Worm (Caenorhabditis elegans) whole organism, L4 larva: Measurements from ENCODE around the gene K11D12.14.

Experiments
- D1046.2 ChIP-seq: fragments of 200-800 bp; sonication (Bioruptor generic); IDR thresholded peaks from 2 replicates; pipeline ENCODE4 v1.3.6; 2022; ENCODE audit warnings: missing genetic modification characterization, missing compliant biosample characterization
- T20F7.1 ChIP-seq: fragments of 200-800 bp; sonication (Bioruptor generic); optimal IDR thresholded peaks from 2 replicates; lab custom pipeline; 2018; ENCODE audit warnings: mild to moderate bottlenecking, missing genetic modification characterization, missing compliant biosample characterization
- Y105C5A.15 ChIP-seq: fragments of 200-800 bp; sonication (Bioruptor generic); IDR thresholded peaks from 2 replicates; pipeline ENCODE4 v1.3.6; 2022; ENCODE audit warnings: missing genetic modification characterization, missing compliant biosample characterization
- Y48G9A.11 ChIP-seq: fragments of 200-800 bp; sonication (Bioruptor generic); IDR thresholded peaks from 2 replicates; pipeline ENCODE4 v1.3.6; 2022; ENCODE audit warnings: missing genetic modification reagents, missing genetic modification characterization, missing compliant biosample characterization
- Y5F2A.4 ChIP-seq: fragments of 200-800 bp; sonication (Bioruptor generic); optimal IDR thresholded peaks from 2 replicates; lab custom pipeline; 2018; ENCODE audit warnings: mild to moderate bottlenecking, missing genetic modification characterization, missing compliant biosample characterization
- attf-4 ChIP-seq: sonication (generic microtip); optimal IDR thresholded peaks from 3 replicates; lab custom pipeline; 2017; ENCODE audit warnings: missing biosample characterization, missing genetic modification characterization
- ces-1 ChIP-seq: fragments of 150-350 bp; sonication (generic microtip); optimal IDR thresholded peaks from 4 replicates; lab custom pipeline; 2014; ENCODE audit warnings: missing biosample characterization, missing genetic modification reagents, missing genetic modification characterization
- cey-2 ChIP-seq: sonication (generic microtip); optimal IDR thresholded peaks from 3 replicates; lab custom pipeline; 2017; ENCODE audit warnings: missing genetic modification characterization, mild to moderate bottlenecking, missing compliant biosample characterization, antibody characterized with exemption, borderline replicate concordance; ENCODE audit not compliant: insufficient read depth
- daf-12 ChIP-seq: fragments of 150-350 bp; optimal IDR thresholded peaks from 2 replicates; lab custom pipeline; 2014; ENCODE audit warnings: missing biosample characterization, missing genetic modification reagents, missing genetic modification characterization
- daf-16 ChIP-seq, 3 experiments: sonication (generic microtip); optimal IDR thresholded peaks; 2 replicates each; lab custom pipeline; 2016 to 2017; ENCODE audit warnings: missing genetic modification characterization in 3 of 3, missing genetic modification reagents in 3 of 3, mild to moderate bottlenecking in 2 of 3, missing compliant biosample characterization in 2 of 3, missing biosample characterization in 1 of 3, moderate library complexity in 1 of 3
- daf-8 ChIP-seq: fragments of 200-800 bp; sonication (Bioruptor generic); IDR thresholded peaks from 2 replicates; pipeline ENCODE4 v1.3.6; 2022; ENCODE audit warnings: missing genetic modification characterization, missing compliant biosample characterization
- dmd-6 ChIP-seq: fragments of 200-800 bp; sonication (Bioruptor generic); IDR thresholded peaks from 2 replicates; pipeline ENCODE4 v1.3.6; 2022; ENCODE audit warnings: missing genetic modification reagents, missing genetic modification characterization, missing compliant biosample characterization
- dmd-9 ChIP-seq: fragments of 200-800 bp; sonication (Bioruptor generic); IDR thresholded peaks from 2 replicates; pipeline ENCODE4 v1.3.6; 2022; ENCODE audit warnings: missing genetic modification reagents, missing genetic modification characterization, missing compliant biosample characterization
- dpl-1 ChIP-seq: fragments of 150-350 bp; optimal IDR thresholded peaks from 2 replicates; lab custom pipeline; 2014; ENCODE audit warnings: missing biosample characterization, missing genetic modification reagents, missing genetic modification characterization
- dve-1 ChIP-seq: sonication (generic microtip); optimal IDR thresholded peaks from 2 replicates; lab custom pipeline; 2017; ENCODE audit warnings: antibody characterized with exemption, mild to moderate bottlenecking, missing genetic modification characterization, missing compliant biosample characterization; ENCODE audit not compliant: insufficient read depth
- egl-27 ChIP-seq: sonication (generic microtip); optimal IDR thresholded peaks from 3 replicates; lab custom pipeline; 2017; ENCODE audit warnings: missing biosample characterization, missing genetic modification reagents, missing genetic modification characterization
- hif-1 ChIP-seq, 2 experiments: sonication (generic microtip); optimal IDR thresholded peaks; 2 replicates each; lab custom pipeline; 2016 to 2017; ENCODE audit warnings: missing compliant biosample characterization in 2 of 2, missing genetic modification characterization in 2 of 2, missing genetic modification reagents in 2 of 2, missing genotype in 2 of 2, mild to moderate bottlenecking in 1 of 2
- hlh-11 ChIP-seq: fragments of 200-800 bp; sonication (Bioruptor generic); optimal IDR thresholded peaks from 2 replicates; lab custom pipeline; 2018; ENCODE audit warnings: mild to moderate bottlenecking, missing genetic modification characterization, missing compliant biosample characterization
- hlh-30 ChIP-seq: sonication (generic microtip); optimal IDR thresholded peaks from 2 replicates; lab custom pipeline; 2017; ENCODE audit warnings: antibody characterized with exemption, mild to moderate bottlenecking, missing genetic modification characterization, missing compliant biosample characterization; ENCODE audit not compliant: insufficient read depth
- lim-7 ChIP-seq: fragments of 200-800 bp; sonication (Bioruptor generic); IDR thresholded peaks from 2 replicates; pipeline ENCODE4 v1.3.6; 2022; ENCODE audit warnings: missing genetic modification characterization, missing compliant biosample characterization
- lin-1 ChIP-seq: fragments of 200-800 bp; sonication (Bioruptor generic); IDR thresholded peaks from 2 replicates; pipeline ENCODE4 v1.3.6; 2022; ENCODE audit warnings: missing genetic modification reagents, missing genetic modification characterization, missing compliant biosample characterization
- lin-39 ChIP-seq: fragments of 150-350 bp; optimal IDR thresholded peaks from 2 replicates; lab custom pipeline; 2014; ENCODE audit warnings: missing biosample characterization, missing genetic modification reagents, missing genetic modification characterization
- lir-3 ChIP-seq: sonication (generic microtip); optimal IDR thresholded peaks from 2 replicates; lab custom pipeline; 2016; ENCODE audit warnings: mild to moderate bottlenecking, missing genetic modification characterization, missing compliant biosample characterization
- madf-5 ChIP-seq, 2 experiments: fragments of 200-800 bp; sonication (Bioruptor generic); IDR thresholded peaks; 2 replicates each; pipeline ENCODE4 v1.3.6; 2022; ENCODE audit warnings: missing compliant biosample characterization in 2 of 2, missing genetic modification characterization in 2 of 2
- mdl-1 ChIP-seq, 2 experiments: fragments of 150-350 bp in 1 of 2; sonication (generic microtip) in 1 of 2; optimal IDR thresholded peaks; 2 replicates each; lab custom pipeline; 2014 to 2017; ENCODE audit warnings: missing biosample characterization in 2 of 2, missing genetic modification characterization in 2 of 2
- mxl-3 ChIP-seq: fragments of 200-800 bp; sonication (Bioruptor generic); optimal IDR thresholded peaks from 2 replicates; lab custom pipeline; 2018; ENCODE audit warnings: mild to moderate bottlenecking, missing genetic modification characterization, missing compliant biosample characterization
- nhr-102 ChIP-seq: sonication (generic microtip); optimal IDR thresholded peaks from 2 replicates; lab custom pipeline; 2016; ENCODE audit warnings: mild to moderate bottlenecking, missing genetic modification characterization, moderate library complexity, missing compliant biosample characterization
- nhr-28 ChIP-seq: fragments of 150-350 bp; optimal IDR thresholded peaks from 2 replicates; lab custom pipeline; 2014; ENCODE audit warnings: missing biosample characterization, missing genetic modification characterization
- nhr-42 ChIP-seq: fragments of 200-800 bp; sonication (Bioruptor generic); IDR thresholded peaks from 2 replicates; pipeline ENCODE4 v1.3.6; 2022; ENCODE audit warnings: missing genetic modification characterization, missing compliant biosample characterization
- nhr-48 ChIP-seq: sonication (generic microtip); optimal IDR thresholded peaks from 2 replicates; lab custom pipeline; 2016; ENCODE audit warnings: mild to moderate bottlenecking, missing genetic modification characterization, missing compliant biosample characterization
- nhr-77 ChIP-seq: fragments of 150-350 bp; optimal IDR thresholded peaks from 2 replicates; lab custom pipeline; 2014; ENCODE audit warnings: missing biosample characterization, missing genetic modification characterization
- php-3 ChIP-seq: fragments of 200-800 bp; sonication (Bioruptor generic); IDR thresholded peaks from 2 replicates; pipeline ENCODE4 v1.3.6; 2022; ENCODE audit warnings: missing genetic modification reagents, missing genetic modification characterization, missing compliant biosample characterization
- pqm-1 ChIP-seq: sonication (generic microtip); optimal IDR thresholded peaks from 2 replicates; lab custom pipeline; 2017; ENCODE audit warnings: missing biosample characterization, missing genetic modification characterization
- saeg-2 ChIP-seq: fragments of 200-800 bp; sonication (Bioruptor generic); IDR thresholded peaks from 2 replicates; pipeline ENCODE4 v1.3.6; 2022; ENCODE audit warnings: missing genetic modification reagents, missing genetic modification characterization, missing compliant biosample characterization
- tag-97 ChIP-seq: fragments of 200-800 bp; sonication (Bioruptor generic); IDR thresholded peaks from 2 replicates; pipeline ENCODE4 v1.3.6; 2022; ENCODE audit warnings: missing genetic modification characterization, missing compliant biosample characterization
- unc-130 ChIP-seq: sonication (generic microtip); optimal IDR thresholded peaks from 2 replicates; lab custom pipeline; 2016; ENCODE audit warnings: missing genetic modification reagents, missing genetic modification characterization, missing compliant biosample characterization
- unc-62 ChIP-seq, 3 experiments: fragments of 150-350 bp in 1 of 3; sonication (generic microtip); optimal IDR thresholded peaks in 2 of 3; peaks in 1 of 3; 1 replicate in 1 of 3; 2 replicates in 2 of 3; lab custom pipeline; 2014 to 2017; ENCODE audit warnings: missing biosample characterization in 3 of 3, missing genetic modification characterization in 3 of 3, missing genetic modification reagents in 3 of 3, missing genotype in 1 of 3
- vab-7 ChIP-seq: fragments of 200-800 bp; sonication (Bioruptor generic); IDR thresholded peaks from 2 replicates; pipeline ENCODE4 v1.3.6; 2022; ENCODE audit warnings: missing genetic modification reagents, missing genetic modification characterization, missing compliant biosample characterization
- zag-1 ChIP-seq: fragments of 150-350 bp; optimal IDR thresholded peaks from 2 replicates; lab custom pipeline; 2014; ENCODE audit warnings: missing biosample characterization, missing genetic modification characterization
- zfp-2 ChIP-seq: sonication (generic microtip); optimal IDR thresholded peaks from 2 replicates; lab custom pipeline; 2016; ENCODE audit warnings: mild to moderate bottlenecking, missing genetic modification characterization, missing compliant biosample characterization
- zip-2 ChIP-seq: fragments of 150-350 bp; optimal IDR thresholded peaks from 2 replicates; lab custom pipeline; 2014; ENCODE audit warnings: missing biosample characterization, missing genetic modification characterization
- ztf-11 ChIP-seq: fragments of 150-350 bp; optimal IDR thresholded peaks from 2 replicates; lab custom pipeline; 2014; ENCODE audit warnings: missing biosample characterization, missing genetic modification characterization

The K11D12.14 gene

DNA sequence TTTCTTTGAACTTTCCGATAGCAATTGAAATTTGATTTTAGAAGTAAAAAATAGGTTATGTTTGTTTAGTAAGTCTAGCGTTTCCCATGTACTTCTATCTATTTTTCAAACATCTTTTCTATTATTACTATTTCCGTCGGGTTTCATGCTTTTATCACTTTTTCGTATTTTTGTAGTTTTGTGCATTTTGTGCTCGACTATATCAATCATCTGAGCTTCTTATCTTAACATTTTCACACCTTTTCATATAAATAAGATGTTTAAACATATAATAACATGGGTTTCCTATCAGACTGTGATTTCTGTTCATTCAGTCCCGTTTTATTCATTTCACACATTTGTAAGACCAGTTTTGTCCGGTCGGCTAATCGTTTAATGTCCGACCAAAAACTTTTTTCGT lies 31.4 kb upstream of the K11D12.14 start (continued):
- TF ChIP-seq hlh-11, result peak; percentile 62
- no peak for TF ChIP-seq zag-1
- peak; percentile 73 for TF ChIP-seq nhr-102 (tag; lab: Kevin White, UChicago)
- no peak for TF ChIP-seq Y105C5A.15 (GFP tag; lab: Robert Waterston, UW)
- no peak for TF ChIP-seq unc-130
- peak; percentile 44; the same call in 1 of the 2 replicates for TF ChIP-seq lin-1 (GFP tag; lab: Robert Waterston, UW)
- TF ChIP-seq lin-39, result no peak

DNA sequence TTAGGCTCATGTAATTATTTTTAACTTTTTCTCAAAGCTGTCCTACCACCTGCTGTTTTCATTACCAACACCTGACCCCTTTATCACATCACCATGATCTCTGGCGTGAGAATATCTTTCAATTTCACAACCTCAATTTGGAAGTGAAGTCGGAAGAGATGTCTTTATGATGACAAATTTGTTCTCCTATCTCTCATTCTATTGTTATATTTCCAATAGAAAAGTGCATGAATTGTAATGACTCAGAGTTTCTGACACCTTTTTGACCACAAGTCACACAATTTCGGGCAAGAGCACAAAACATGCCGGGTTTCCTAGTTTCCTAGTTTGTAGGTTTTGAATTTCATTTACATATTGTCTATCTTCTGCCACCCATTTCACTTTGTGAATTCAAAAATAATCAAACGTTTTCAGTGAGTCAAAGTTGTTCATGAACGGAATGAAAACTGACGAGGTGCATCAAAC lies 30.6 kb upstream of the K11D12.14 start, which contains the start of gene srr-4:
srr-4 (plus strand) TSS at position 415 of the 465 bp plus-strand sequence.
- TF ChIP-seq dmd-6 (peak; percentile 46; the same call in 1 of the 2 replicates), unc-62 (GFP tag; optimal IDR thresholded peaks at IDR 0.05 in 1 of 2; lab: Kevin White, UChicago) (peak in 1 of 2 experiments; percentile 97), unc-62 (tag; optimal IDR thresholded peaks at IDR 0.05; lab: Kevin White, UChicago) (no peak), hif-1 (tag; optimal IDR thresholded peaks at IDR 0.05; lab: Kevin White, UChicago) (no peak), nhr-28 (peak; percentile 61), nhr-42 (GFP tag; lab: Robert Waterston, UW) (no peak)

DNA sequence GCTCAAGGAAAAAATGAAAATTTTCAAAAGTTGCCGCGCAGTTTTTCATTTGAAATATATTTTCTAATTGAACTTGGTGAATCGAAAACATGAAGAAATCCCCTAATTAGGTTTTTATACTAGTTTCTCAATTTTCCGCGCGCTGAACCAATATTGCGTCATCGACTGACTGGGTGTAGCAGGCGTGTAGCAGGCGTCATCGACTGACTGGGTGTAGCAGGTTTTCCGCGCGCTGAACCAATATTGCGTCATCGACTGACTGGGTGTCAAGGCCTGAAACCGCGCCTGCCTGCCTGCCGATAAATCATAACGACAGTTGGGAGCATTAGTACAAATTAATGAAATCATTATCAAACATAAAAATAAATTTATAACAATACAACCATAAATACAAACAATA lies 26.1 kb upstream of the K11D12.14 start:
- peak; percentile 10 for TF ChIP-seq hlh-11
- TF ChIP-seq nhr-48 (tag; lab: Kevin White, UChicago), result no peak

DNA sequence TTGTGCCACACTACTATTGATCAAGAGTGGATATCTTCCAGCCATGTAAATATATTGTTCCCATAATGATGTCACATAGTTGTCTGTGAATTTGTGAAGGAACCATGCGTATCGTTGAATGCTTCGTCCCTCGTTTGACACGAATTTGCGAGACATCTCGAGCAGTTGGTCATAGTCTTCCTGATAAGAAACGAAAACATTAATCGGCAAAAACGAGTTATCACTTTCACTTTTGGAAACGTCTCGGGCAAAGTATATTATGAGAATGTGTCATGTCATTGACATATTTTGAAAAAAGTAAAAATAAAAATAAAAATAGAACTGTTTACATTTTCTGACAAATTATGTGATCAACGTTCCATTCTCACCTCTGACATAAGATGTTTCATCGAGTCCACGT lies 23.0 kb upstream of the K11D12.14 start:
- TF ChIP-seq nhr-77 (tag; lab: Kevin White, UChicago), result no peak
- TF ChIP-seq hlh-30 (tag; lab: Kevin White, UChicago), result peak; percentile 17
- TF ChIP-seq nhr-48 (tag; lab: Kevin White, UChicago), result peak; percentile 39
- no peak for TF ChIP-seq vab-7 (GFP tag; lab: Robert Waterston, UW)
- TF ChIP-seq mxl-3, result peak; percentile 12
- peak; percentile 18 for TF ChIP-seq dve-1 (tag; lab: Kevin White, UChicago)
- TF ChIP-seq cey-2 (tag; lab: Kevin White, UChicago), result no peak
- TF ChIP-seq php-3 (GFP tag; lab: Robert Waterston, UW), result 0 out of 2 replicates have a peak, but pooled peaks have one; percentile 24
- no peak for TF ChIP-seq ztf-11 (tag; lab: Kevin White, UChicago)
- no peak for TF ChIP-seq daf-16 (GFP tag; optimal IDR thresholded peaks at IDR 0.05; lab: Kevin White, UChicago)
- peak; percentile 30 for TF ChIP-seq daf-16 (tag; optimal IDR thresholded peaks at IDR 0.05; lab: Kevin White, UChicago)
- TF ChIP-seq nhr-42 (GFP tag; lab: Robert Waterston, UW), result no peak
- TF ChIP-seq hlh-11, result peak; percentile 70
- no peak for TF ChIP-seq dpl-1 (GFP tag; lab: Kevin White, UChicago)
- TF ChIP-seq D1046.2 (GFP tag; lab: Robert Waterston, UW), result no peak
- no peak for TF ChIP-seq Y5F2A.4 (GFP tag; lab: Kevin White, UChicago)
- TF ChIP-seq pqm-1, result peak; percentile 10
- peak; percentile 77 for TF ChIP-seq dmd-6
- TF ChIP-seq nhr-102 (tag; lab: Kevin White, UChicago), result peak; percentile 37
- TF ChIP-seq ces-1 (GFP tag; lab: Kevin White, UChicago), result no peak
- no peak for TF ChIP-seq T20F7.1 (GFP tag; lab: Kevin White, UChicago)
- peak; percentile 25 for TF ChIP-seq nhr-28

ce11 chrV:5027640-5028039 lies 21.8 kb upstream of the K11D12.14 start, which contains the start of gene cpt-4:
Gene cpt-4, minus strand, starts transcription at chrV:5027723.
- TF ChIP-seq lir-3 (tag; lab: Kevin White, UChicago) (no peak), madf-5 (GFP tag; IDR thresholded peaks at IDR 0.05; lab: Robert Waterston, UW) (no peak), dmd-9 (GFP tag; lab: Robert Waterston, UW) (no peak), vab-7 (GFP tag; lab: Robert Waterston, UW) (no peak), lim-7 (GFP tag; lab: Robert Waterston, UW) (no peak), zfp-2 (no peak), egl-27 (no peak), zip-2 (tag; lab: Kevin White, UChicago) (no peak), daf-12 (tag; lab: Kevin White, UChicago) (no peak), php-3 (GFP tag; lab: Robert Waterston, UW) (peak; percentile 41; the same call in 1 of the 2 replicates), Y48G9A.11 (GFP tag; lab: Robert Waterston, UW) (no peak), daf-8 (no peak), unc-62 (GFP tag; optimal IDR thresholded peaks at IDR 0.05 in 1 of 2; lab: Kevin White, UChicago) (no peak), unc-62 (tag; optimal IDR thresholded peaks at IDR 0.05; lab: Kevin White, UChicago) (no peak), tag-97 (GFP tag; lab: Robert Waterston, UW) (no peak), attf-4 (no peak), mdl-1 (tag; optimal IDR thresholded peaks at IDR 0.05; lab: Kevin White, UChicago) (peak in 1 of 2 experiments; percentile 76), saeg-2 (GFP tag; lab: Robert Waterston, UW) (no peak), dpl-1 (GFP tag; lab: Kevin White, UChicago) (no peak)
